Fruit fly (Drosophila melanogaster): Measurements from ENCODE around the gene CG33189.
A peak's percentile ranks its signal among the peaks of the same experiment; 100 is the strongest.

The CG33189 gene

DNA sequence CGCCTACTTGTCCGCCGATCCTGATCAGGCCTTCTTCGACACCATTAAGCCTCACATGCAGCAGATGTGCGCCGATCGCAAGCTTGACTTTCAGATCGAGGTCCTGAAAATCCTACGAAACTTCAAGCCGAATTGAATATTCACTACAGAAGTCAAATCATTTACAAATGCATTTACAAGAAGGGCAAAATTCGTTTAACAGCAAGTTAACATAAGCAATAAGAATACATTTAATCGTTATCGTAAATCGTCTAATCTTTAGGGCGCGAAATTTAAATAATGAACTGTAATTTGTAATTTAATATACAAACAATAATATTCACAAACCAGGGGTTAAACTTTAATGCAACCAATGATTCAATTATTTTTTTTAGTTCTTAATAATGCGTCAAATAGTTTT lies 26.5 kb upstream of the CG33189 start:
- TF ChIP-seq CG11617 (GFP tag; optimal IDR thresholded peaks at IDR 0.05) (no peak), ovo (GFP tag; optimal IDR thresholded peaks at IDR 0.05) (no peak), Crg-1 (GFP tag; optimal IDR thresholded peaks at IDR 0.05) (no peak), CG5204 (GFP tag; optimal IDR thresholded peaks at IDR 0.05) (no peak), CG7101 (tag; optimal IDR thresholded peaks at IDR 0.05) (no peak), CG33017 (tag; optimal IDR thresholded peaks at IDR 0.05) (no peak), Mnt (GFP tag; optimal IDR thresholded peaks at IDR 0.05) (no peak), cic (GFP tag; optimal IDR thresholded peaks at IDR 0.05) (no peak), Clk (GFP tag; optimal IDR thresholded peaks at IDR 0.05) (no peak), pad (GFP tag; optimal IDR thresholded peaks at IDR 0.05) (no peak), CG1620 (GFP tag; optimal IDR thresholded peaks at IDR 0.05) (no peak), tj (GFP tag; optimal IDR thresholded peaks at IDR 0.05) (no peak), CG14711 (tag; optimal IDR thresholded peaks at IDR 0.05) (no peak), kay (GFP tag; ENCODE audit: borderline replicate concordance) (no peak), toe (GFP tag; optimal IDR thresholded peaks at IDR 0.05) (no peak), cnc (optimal IDR thresholded peaks at IDR 0.05) (no peak), CG7045 (GFP tag; optimal IDR thresholded peaks at IDR 0.05) (no peak), CG12768 (GFP tag; optimal IDR thresholded peaks at IDR 0.05) (no peak)

DNA sequence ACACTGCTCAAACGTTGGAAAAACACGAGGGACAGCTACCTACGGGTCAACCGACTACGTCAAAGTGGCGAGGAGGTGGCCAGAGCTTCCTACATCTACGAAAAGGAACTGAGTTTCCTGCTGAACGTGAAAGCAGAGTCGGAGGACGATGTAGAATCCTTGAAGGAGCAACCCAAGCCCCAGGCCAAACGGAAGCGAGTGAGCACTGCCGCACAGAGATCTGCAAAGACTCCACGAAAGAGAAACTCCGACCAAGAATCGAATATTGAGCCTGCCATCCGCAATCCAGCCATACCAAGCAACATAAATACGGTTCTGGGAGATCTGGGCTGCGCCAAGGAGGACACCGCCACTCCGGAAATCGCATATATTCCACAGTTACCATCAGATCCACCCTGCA lies 26.0 kb upstream of the CG33189 start:
- no peak for TF ChIP-seq ovo (GFP tag; optimal IDR thresholded peaks at IDR 0.05)
- no peak for TF ChIP-seq CG7045 (GFP tag; optimal IDR thresholded peaks at IDR 0.05)
- TF ChIP-seq CG11617 (GFP tag; optimal IDR thresholded peaks at IDR 0.05): no peak
- no peak for TF ChIP-seq CG1620 (GFP tag; optimal IDR thresholded peaks at IDR 0.05)
- no peak for TF ChIP-seq CG33017 (tag; optimal IDR thresholded peaks at IDR 0.05)
- TF ChIP-seq kay (GFP tag; ENCODE audit: borderline replicate concordance): no peak

DNA sequence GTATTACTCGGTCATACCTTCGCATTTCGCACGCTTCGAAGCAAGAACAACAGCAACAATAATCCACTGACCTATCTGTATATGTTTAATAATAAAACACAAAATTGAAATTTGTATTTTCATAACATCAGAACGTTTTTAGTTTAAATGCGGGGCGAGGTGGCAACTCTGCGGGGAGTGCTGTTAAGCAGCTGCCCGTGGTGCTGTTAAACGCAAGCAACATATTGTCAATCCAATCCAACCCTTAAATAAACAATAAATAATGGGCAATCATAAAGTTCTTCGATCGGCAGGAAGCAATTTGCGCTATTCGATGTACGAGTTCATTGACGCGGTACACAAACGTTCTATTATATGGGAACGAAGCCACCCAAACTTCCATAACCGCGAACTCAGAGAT lies 25.5 kb upstream of the CG33189 start, which contains the start of gene hng2:
Gene hng2, plus strand, starts transcription at position 219 of the 400 bp plus-strand sequence.
- no peak for TF ChIP-seq pad (GFP tag; optimal IDR thresholded peaks at IDR 0.05)
- TF ChIP-seq Clk (GFP tag; optimal IDR thresholded peaks at IDR 0.05): no peak
- no peak for TF ChIP-seq CG11617 (GFP tag; optimal IDR thresholded peaks at IDR 0.05)
- TF ChIP-seq cic (GFP tag; optimal IDR thresholded peaks at IDR 0.05): no peak
- TF ChIP-seq Hr96 (GFP tag; optimal IDR thresholded peaks at IDR 0.05): no peak
- no peak for TF ChIP-seq CG12768 (GFP tag; optimal IDR thresholded peaks at IDR 0.05)

DNA sequence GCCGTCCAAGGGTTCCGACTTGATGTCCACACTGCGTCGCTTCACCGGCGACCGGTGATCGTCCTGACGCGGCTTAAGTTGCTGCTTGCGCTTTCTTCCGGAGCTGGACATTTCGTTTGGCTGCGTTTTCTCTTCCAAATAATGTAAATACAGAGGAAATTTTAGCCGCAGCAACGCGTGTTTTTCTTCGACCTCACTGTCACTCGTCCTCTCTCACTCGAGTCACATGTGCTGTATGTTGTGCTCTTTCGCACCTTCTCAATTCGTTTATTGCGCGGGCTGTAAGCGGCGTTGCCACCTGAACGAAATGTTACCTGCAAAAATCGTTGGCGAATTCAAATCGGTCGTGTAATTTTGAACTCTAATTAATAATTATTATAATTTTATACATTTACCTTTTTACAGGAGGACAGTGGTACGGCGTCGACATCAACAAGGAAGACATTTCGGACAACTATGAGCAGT lies 24.8 kb upstream of the CG33189 start, which contains the start of gene CG9839:
Gene CG9839, minus strand, starts transcription at position 415 of the 465 bp plus-strand sequence.
- no peak for TF ChIP-seq CG11617 (GFP tag; optimal IDR thresholded peaks at IDR 0.05)
- TF ChIP-seq cic (GFP tag; optimal IDR thresholded peaks at IDR 0.05): no peak
- TF ChIP-seq CG1620 (GFP tag; optimal IDR thresholded peaks at IDR 0.05): no peak
- TF ChIP-seq pad (GFP tag; optimal IDR thresholded peaks at IDR 0.05): no peak
- TF ChIP-seq bab1 (GFP tag; optimal IDR thresholded peaks at IDR 0.05): no peak
- TF ChIP-seq Mnt (GFP tag; optimal IDR thresholded peaks at IDR 0.05): peak; percentile 23
- no peak for TF ChIP-seq toe (GFP tag; optimal IDR thresholded peaks at IDR 0.05)

DNA sequence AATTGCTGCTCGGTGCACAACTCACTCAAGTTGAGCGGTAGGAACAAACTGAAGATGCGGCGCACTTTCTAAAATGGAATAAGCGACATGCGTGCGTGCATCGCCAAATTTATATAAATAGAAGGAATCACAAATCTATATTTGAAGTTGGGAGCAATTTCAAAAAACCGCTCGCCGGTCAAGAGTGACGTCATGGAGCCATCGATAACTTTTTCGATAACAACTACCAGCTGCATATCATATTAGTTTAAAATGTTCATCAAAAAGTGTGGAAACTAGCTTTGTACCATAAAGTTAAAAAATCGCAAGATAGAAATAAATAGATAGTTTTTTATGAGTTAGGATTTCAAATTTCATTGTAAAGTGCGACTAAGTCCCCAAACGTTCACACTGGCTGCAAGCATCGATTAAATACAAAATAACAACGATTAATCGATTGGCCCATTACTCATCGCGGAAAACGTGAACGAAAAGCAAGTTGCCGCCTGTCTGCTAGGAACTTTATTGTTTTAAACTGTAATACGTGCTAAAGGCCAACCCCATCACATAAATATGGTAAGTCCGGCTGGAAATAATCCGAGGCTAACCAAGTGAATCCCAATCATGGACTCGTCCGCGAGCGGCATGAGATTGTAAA lies 20.7 kb upstream of the CG33189 start, which contains the start of the genes Pif1A, Pif1B and CCT7:
Gene Pif1A, minus strand, starts transcription at position 51 of the 637 bp plus-strand sequence.
Gene Pif1B, minus strand, starts transcription at position 51 of the 637 bp plus-strand sequence.
Gene CCT7, plus strand, starts transcription at position 439 of the 637 bp plus-strand sequence.
- TF ChIP-seq ovo (GFP tag; optimal IDR thresholded peaks at IDR 0.05): no peak
- peak; percentile 18 for TF ChIP-seq CG11617 (GFP tag; optimal IDR thresholded peaks at IDR 0.05)
- no peak for TF ChIP-seq cnc (optimal IDR thresholded peaks at IDR 0.05)
- peak; percentile 18 for TF ChIP-seq Crg-1 (GFP tag; optimal IDR thresholded peaks at IDR 0.05)
- no peak for TF ChIP-seq toe (GFP tag; optimal IDR thresholded peaks at IDR 0.05)
- no peak for TF ChIP-seq CG12768 (GFP tag; optimal IDR thresholded peaks at IDR 0.05)
- TF ChIP-seq tj (GFP tag; optimal IDR thresholded peaks at IDR 0.05): peak; percentile 5
- no peak for TF ChIP-seq Clk (GFP tag; optimal IDR thresholded peaks at IDR 0.05)
- TF ChIP-seq pad (GFP tag; optimal IDR thresholded peaks at IDR 0.05): peak; percentile 11
- no peak for TF ChIP-seq CG14711 (tag; optimal IDR thresholded peaks at IDR 0.05)
- peak; percentile 99 for TF ChIP-seq kay (GFP tag; ENCODE audit: borderline replicate concordance)
- TF ChIP-seq bab1 (GFP tag; optimal IDR thresholded peaks at IDR 0.05): peak; percentile 48
- TF ChIP-seq Mnt (GFP tag; optimal IDR thresholded peaks at IDR 0.05): peak; percentile 81
- no peak for TF ChIP-seq CG7045 (GFP tag; optimal IDR thresholded peaks at IDR 0.05)
- TF ChIP-seq CG33017 (tag; optimal IDR thresholded peaks at IDR 0.05): no peak
- TF ChIP-seq CG1620 (GFP tag; optimal IDR thresholded peaks at IDR 0.05): no peak
- TF ChIP-seq CG7101 (tag; optimal IDR thresholded peaks at IDR 0.05): no peak
- no peak for TF ChIP-seq Hr96 (GFP tag; optimal IDR thresholded peaks at IDR 0.05)
- TF ChIP-seq cic (GFP tag; optimal IDR thresholded peaks at IDR 0.05): no peak
- no peak for TF ChIP-seq CG5204 (GFP tag; optimal IDR thresholded peaks at IDR 0.05)

DNA sequence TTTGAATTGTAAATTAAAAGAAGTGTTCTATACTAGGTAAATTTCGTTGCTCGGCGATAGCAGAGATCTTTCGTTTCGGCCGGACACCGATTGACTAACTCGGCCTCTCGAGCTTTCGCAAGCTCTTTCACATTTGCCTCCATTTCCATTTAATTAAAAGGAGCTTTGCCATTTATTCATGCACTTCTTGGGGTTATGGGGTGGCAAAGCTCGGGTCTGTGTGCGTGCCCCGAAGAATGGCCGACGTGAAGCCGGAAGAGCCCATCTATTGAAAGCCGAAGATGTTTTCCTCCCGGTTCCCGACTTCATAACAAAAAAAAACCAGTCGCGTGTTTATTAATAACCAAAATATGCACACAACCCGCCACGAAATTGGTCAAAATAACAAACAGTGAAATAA lies 19.3 kb upstream of the CG33189 start:
- TF ChIP-seq tj (GFP tag; optimal IDR thresholded peaks at IDR 0.05) (no peak), Mnt (GFP tag; optimal IDR thresholded peaks at IDR 0.05) (no peak), bab1 (GFP tag; optimal IDR thresholded peaks at IDR 0.05) (no peak), cnc (optimal IDR thresholded peaks at IDR 0.05) (no peak), CG5204 (GFP tag; optimal IDR thresholded peaks at IDR 0.05) (no peak), Clk (GFP tag; optimal IDR thresholded peaks at IDR 0.05) (no peak), CG33017 (tag; optimal IDR thresholded peaks at IDR 0.05) (peak; percentile 2), Crg-1 (GFP tag; optimal IDR thresholded peaks at IDR 0.05) (no peak), pad (GFP tag; optimal IDR thresholded peaks at IDR 0.05) (no peak), cic (GFP tag; optimal IDR thresholded peaks at IDR 0.05) (peak; percentile 50), CG14711 (tag; optimal IDR thresholded peaks at IDR 0.05) (no peak), CG7045 (GFP tag; optimal IDR thresholded peaks at IDR 0.05) (no peak), CG11617 (GFP tag; optimal IDR thresholded peaks at IDR 0.05) (no peak), CG7101 (tag; optimal IDR thresholded peaks at IDR 0.05) (no peak), CG1620 (GFP tag; optimal IDR thresholded peaks at IDR 0.05) (no peak), kay (GFP tag; ENCODE audit: borderline replicate concordance) (no peak), Hr96 (GFP tag; optimal IDR thresholded peaks at IDR 0.05) (no peak), ovo (GFP tag; optimal IDR thresholded peaks at IDR 0.05) (no peak)
